Fruit fly (Drosophila melanogaster): Measurements from ENCODE around the gene CG42578.

Gene CG42578

dm6 chrX:20426818-20427217 is 19.4 kb upstream of the CG42578 start, which contains the start of gene CG15456:
TSS of gene CG15456 (minus strand) at chrX:20427042.
- no peak for TF ChIP-seq spab (GFP tag; optimal IDR thresholded peaks at IDR 0.05)
- TF ChIP-seq Sox15 (GFP tag; optimal IDR thresholded peaks at IDR 0.05), result no peak
- TF ChIP-seq Hr38 (GFP tag; optimal IDR thresholded peaks at IDR 0.05), result no peak
- no peak for TF ChIP-seq CG6808 (GFP tag; optimal IDR thresholded peaks at IDR 0.05)
- TF ChIP-seq CG15336 (GFP tag; IDR thresholded peaks at IDR 0.05), result no peak
- no peak for TF ChIP-seq CG7368 (GFP tag; optimal IDR thresholded peaks at IDR 0.05)
- no peak for TF ChIP-seq svp (GFP tag)
- no peak for TF ChIP-seq eg (GFP tag; IDR thresholded peaks at IDR 0.05)
- TF ChIP-seq CG9139 (GFP tag; optimal IDR thresholded peaks at IDR 0.05), result no peak

- TF ChIP-seq CG6276 (GFP tag; optimal IDR thresholded peaks at IDR 0.05) (no peak), Smox (GFP tag; optimal IDR thresholded peaks at IDR 0.05) (peak; percentile 83), CG6854 (GFP tag; optimal IDR thresholded peaks at IDR 0.05) (peak; percentile 76), CG10669 (GFP tag; optimal IDR thresholded peaks at IDR 0.05) (peak; percentile 87), CG6808 (GFP tag; optimal IDR thresholded peaks at IDR 0.05) (no peak), achi (GFP tag; optimal IDR thresholded peaks at IDR 0.05) (no peak), eg (GFP tag; IDR thresholded peaks at IDR 0.05) (peak; percentile 78; the same call in 2 of the 3 replicates), net (GFP tag; optimal IDR thresholded peaks at IDR 0.05) (peak; percentile 56), CG11762 (GFP tag; optimal IDR thresholded peaks at IDR 0.05; ENCODE audit: insufficient read depth) (peak; percentile 76), CG8632 (GFP tag; optimal IDR thresholded peaks at IDR 0.05) (peak; percentile 65), CG1621 (tag; optimal IDR thresholded peaks at IDR 0.05) (peak; percentile 72), CG16779 (tag; optimal IDR thresholded peaks at IDR 0.05) (no peak), CG8119 (GFP tag; IDR thresholded peaks at IDR 0.05) (peak; percentile 85), Met (GFP tag; optimal IDR thresholded peaks at IDR 0.05) (peak; percentile 90), pdm3 (GFP tag; optimal IDR thresholded peaks at IDR 0.05) (peak; percentile 85), Hr38 (GFP tag; optimal IDR thresholded peaks at IDR 0.05) (no peak), dsx (GFP tag; optimal IDR thresholded peaks at IDR 0.05; ENCODE audit: poor library complexity, severe bottlenecking) (peak; percentile 83), spab (GFP tag; optimal IDR thresholded peaks at IDR 0.05) (no peak), Gug (GFP tag; IDR thresholded peaks at IDR 0.05) (peak; percentile 68), Sox14 (GFP tag; optimal IDR thresholded peaks at IDR 0.05) (peak; percentile 85), Eip75B (GFP tag; optimal IDR thresholded peaks at IDR 0.05) (peak; percentile 80), CG31627 (GFP tag; optimal IDR thresholded peaks at IDR 0.05) (peak; percentile 76), CG11294 (GFP tag; IDR thresholded peaks at IDR 0.05) (peak; percentile 56; the same call in 1 of the 2 replicates), Eip78C (GFP tag) (peak; percentile 95), Lpt (GFP tag; optimal IDR thresholded peaks at IDR 0.05) (peak; percentile 65), lz (GFP tag; optimal IDR thresholded peaks at IDR 0.05) (peak; percentile 87), salr (GFP tag; optimal IDR thresholded peaks at IDR 0.05) (no peak), Hr39 (GFP tag; optimal IDR thresholded peaks at IDR 0.05) (peak; percentile 83), CG6163 (GFP tag; IDR thresholded peaks at IDR 0.05) (peak; percentile 61; the same call in 1 of the 3 replicates), Sox102F (GFP tag; optimal IDR thresholded peaks at IDR 0.05) (peak; percentile 83), topi (GFP tag; optimal IDR thresholded peaks at IDR 0.05) (peak; percentile 89), CG11902 (GFP tag; optimal IDR thresholded peaks at IDR 0.05) (peak; percentile 73), CG34406 (GFP tag; optimal IDR thresholded peaks at IDR 0.05) (peak; percentile 73), dac (GFP tag; optimal IDR thresholded peaks at IDR 0.05) (peak; percentile 49), fd85E (GFP tag; optimal IDR thresholded peaks at IDR 0.05) (peak; percentile 2), fd59A (GFP tag; optimal IDR thresholded peaks at IDR 0.05) (no peak), ss (GFP tag; optimal IDR thresholded peaks at IDR 0.05) (peak in 1 of 2 experiments; percentile 87), CG3032 (tag; optimal IDR thresholded peaks at IDR 0.05) (peak; percentile 84), acj6 (GFP tag; optimal IDR thresholded peaks at IDR 0.05) (peak; percentile 80), Blimp-1 (GFP tag; optimal IDR thresholded peaks at IDR 0.05) (peak; percentile 74), Ets21C (GFP tag; optimal IDR thresholded peaks at IDR 0.05) (peak; percentile 73), esn (GFP tag; optimal IDR thresholded peaks at IDR 0.05) (peak; percentile 89), cyc (GFP tag; optimal IDR thresholded peaks at IDR 0.05) (peak; percentile 87)
Observed at dm6 chrX:20429482-20430204, 16.5 kb upstream of the CG42578 start, which contains the start of the genes CG11710 and mal. TSS of gene CG11710 (minus strand) at chrX:20429673. TSS of gene mal (plus strand) at chrX:20429675.
